Worm (Caenorhabditis elegans) whole organism, L3 larva: ENCODE results near the gene stc-1.
A peak's percentile ranks its signal among the peaks of the same experiment; 100 is the strongest.

ENCODE experiments used
- R02D3.7 ChIP-seq: fragments of 150-350 bp; optimal IDR thresholded peaks from 2 replicates; lab custom pipeline; 2014; ENCODE audit warnings: missing biosample characterization, missing genetic modification characterization
- ZK546.5 ChIP-seq: sonication (generic microtip); optimal IDR thresholded peaks from 2 replicates; lab custom pipeline; 2017; ENCODE audit warnings: missing biosample characterization, missing genetic modification characterization
- ama-1 ChIP-seq: fragments of 150-350 bp; optimal IDR thresholded peaks from 2 replicates; lab custom pipeline; 2018
- ceh-16 ChIP-seq: sonication (generic microtip); optimal IDR thresholded peaks from 2 replicates; lab custom pipeline; 2017; ENCODE audit warnings: missing biosample characterization, missing genetic modification characterization
- ceh-28 ChIP-seq: fragments of 150-350 bp; optimal IDR thresholded peaks from 2 replicates; lab custom pipeline; 2014; ENCODE audit warnings: missing biosample characterization, missing genetic modification reagents, missing genetic modification characterization
- ceh-82 ChIP-seq: fragments of 150-350 bp; optimal IDR thresholded peaks from 2 replicates; lab custom pipeline; 2014; ENCODE audit warnings: missing biosample characterization, missing genetic modification characterization
- ceh-9 ChIP-seq: sonication (generic microtip); optimal IDR thresholded peaks from 2 replicates; lab custom pipeline; 2018; ENCODE audit warnings: missing biosample characterization, missing genetic modification characterization
- daf-12 ChIP-seq: fragments of 150-350 bp; optimal IDR thresholded peaks from 2 replicates; lab custom pipeline; 2014; ENCODE audit warnings: missing biosample characterization, missing genetic modification reagents, missing genetic modification characterization
- egl-27 ChIP-seq: sonication (generic microtip); optimal IDR thresholded peaks from 4 replicates; lab custom pipeline; 2017; ENCODE audit warnings: missing biosample characterization, missing genetic modification reagents, missing genetic modification characterization
- egl-5 ChIP-seq: fragments of 150-350 bp; optimal IDR thresholded peaks from 2 replicates; lab custom pipeline; 2017; ENCODE audit warnings: missing biosample characterization, missing genetic modification reagents, missing genetic modification characterization, inconsistent platforms
- elt-1 ChIP-seq: fragments of 150-350 bp; optimal IDR thresholded peaks from 2 replicates; lab custom pipeline; 2014; ENCODE audit warnings: missing biosample characterization, missing genetic modification characterization
- elt-2 ChIP-seq: sonication (generic microtip); optimal IDR thresholded peaks from 2 replicates; lab custom pipeline; 2016; ENCODE audit warnings: missing genetic modification reagents, mild to moderate bottlenecking, missing genetic modification characterization, missing compliant biosample characterization
- fkh-10 ChIP-seq: sonication (generic microtip); optimal IDR thresholded peaks from 2 replicates; lab custom pipeline; 2017; ENCODE audit warnings: missing biosample characterization, missing genetic modification reagents, missing genetic modification characterization
- fkh-2 ChIP-seq: fragments of 150-350 bp; optimal IDR thresholded peaks from 2 replicates; lab custom pipeline; 2014; ENCODE audit warnings: missing biosample characterization, missing genetic modification reagents, missing genetic modification characterization
- fos-1 ChIP-seq: fragments of 150-350 bp; optimal IDR thresholded peaks from 2 replicates; lab custom pipeline; 2014; ENCODE audit warnings: missing biosample characterization, missing genetic modification characterization
- hmg-11 ChIP-seq: sonication (generic microtip); optimal IDR thresholded peaks from 2 replicates; lab custom pipeline; 2016; ENCODE audit warnings: missing genetic modification characterization, missing compliant biosample characterization
- jun-1 ChIP-seq: fragments of 150-350 bp; optimal IDR thresholded peaks from 2 replicates; lab custom pipeline; 2014; ENCODE audit warnings: missing biosample characterization, missing genetic modification reagents, missing genetic modification characterization
- lin-15B ChIP-seq: fragments of 150-350 bp; optimal IDR thresholded peaks from 2 replicates; lab custom pipeline; 2014; ENCODE audit warnings: missing biosample characterization, missing genetic modification characterization
- lin-39 ChIP-seq: fragments of 150-350 bp; optimal IDR thresholded peaks from 2 replicates; lab custom pipeline; 2018; ENCODE audit warnings: missing biosample characterization, missing genetic modification reagents, missing genetic modification characterization
- lsy-12 ChIP-seq: sonication (generic microtip); optimal IDR thresholded peaks from 2 replicates; lab custom pipeline; 2016; ENCODE audit warnings: mild to moderate bottlenecking, missing genetic modification characterization, missing compliant biosample characterization
- mml-1 ChIP-seq: fragments of 150-350 bp; sonication (generic microtip); optimal IDR thresholded peaks from 3 replicates; lab custom pipeline; 2014; ENCODE audit warnings: missing biosample characterization, missing genetic modification characterization
- nfya-1 ChIP-seq: sonication (generic microtip); optimal IDR thresholded peaks from 2 replicates; lab custom pipeline; 2017; ENCODE audit warnings: missing genetic modification characterization, mild to moderate bottlenecking, missing compliant biosample characterization, antibody characterized with exemption, moderate library complexity; ENCODE audit not compliant: insufficient read depth
- nhr-11 ChIP-seq: fragments of 150-350 bp; optimal IDR thresholded peaks from 2 replicates; lab custom pipeline; 2014; ENCODE audit warnings: missing biosample characterization, missing genetic modification characterization
- nhr-12 ChIP-seq: fragments of 150-350 bp; optimal IDR thresholded peaks from 2 replicates; lab custom pipeline; 2014; ENCODE audit warnings: missing biosample characterization, missing genetic modification characterization
- nhr-23 ChIP-seq: fragments of 150-350 bp; optimal IDR thresholded peaks from 2 replicates; lab custom pipeline; 2014; ENCODE audit warnings: missing biosample characterization, missing genetic modification reagents, missing genetic modification characterization
- nhr-237 ChIP-seq: fragments of 150-350 bp; optimal IDR thresholded peaks from 2 replicates; lab custom pipeline; 2014; ENCODE audit warnings: missing biosample characterization, missing genetic modification characterization
- nhr-25 ChIP-seq: sonication (generic microtip); optimal IDR thresholded peaks from 2 replicates; lab custom pipeline; 2017; ENCODE audit warnings: missing biosample characterization, missing genetic modification characterization
- nhr-28 ChIP-seq: fragments of 150-350 bp; optimal IDR thresholded peaks from 2 replicates; lab custom pipeline; 2014; ENCODE audit warnings: missing biosample characterization, missing genetic modification characterization
- nhr-43 ChIP-seq: sonication (generic microtip); optimal IDR thresholded peaks from 2 replicates; lab custom pipeline; 2016; ENCODE audit warnings: mild to moderate bottlenecking, missing genetic modification characterization, missing compliant biosample characterization; ENCODE audit not compliant: poor library complexity, severe bottlenecking
- nhr-67 ChIP-seq: fragments of 150-350 bp; optimal IDR thresholded peaks from 2 replicates; lab custom pipeline; 2014; ENCODE audit warnings: missing biosample characterization, missing genetic modification characterization
- nhr-77 ChIP-seq: fragments of 150-350 bp; optimal IDR thresholded peaks from 2 replicates; lab custom pipeline; 2014; ENCODE audit warnings: missing biosample characterization, missing genetic modification characterization
- pha-4 ChIP-seq: fragments of 150-350 bp; optimal IDR thresholded peaks from 2 replicates; lab custom pipeline; 2014; ENCODE audit warnings: missing biosample characterization, missing genetic modification reagents, missing genetic modification characterization
- pqm-1 ChIP-seq: fragments of 150-350 bp; optimal IDR thresholded peaks from 2 replicates; lab custom pipeline; 2017; ENCODE audit warnings: missing biosample characterization, missing genetic modification characterization, inconsistent platforms
- skn-1 ChIP-seq: fragments of 150-350 bp; optimal IDR thresholded peaks from 2 replicates; lab custom pipeline; 2014; ENCODE audit warnings: missing biosample characterization, missing genetic modification characterization
- tbx-2 ChIP-seq: sonication (generic microtip); optimal IDR thresholded peaks from 2 replicates; lab custom pipeline; 2016; ENCODE audit warnings: mild to moderate bottlenecking, missing genetic modification characterization, missing compliant biosample characterization
- unc-39 ChIP-seq: sonication (generic microtip); optimal IDR thresholded peaks from 4 replicates; lab custom pipeline; 2017; ENCODE audit warnings: missing biosample characterization, missing genetic modification characterization
- zag-1 ChIP-seq: fragments of 150-350 bp; optimal IDR thresholded peaks from 2 replicates; lab custom pipeline; 2014; ENCODE audit warnings: missing biosample characterization, missing genetic modification characterization
- ztf-11 ChIP-seq: fragments of 150-350 bp; optimal IDR thresholded peaks from 2 replicates; lab custom pipeline; 2014; ENCODE audit warnings: missing biosample characterization, missing genetic modification characterization

The stc-1 gene

ce11 chrII:8569038-8569977, 3.4 kb upstream of the stc-1 start, which contains the start of the genes col-38 and rpl-5 (continued):
- peak; percentile 66 for TF ChIP-seq nhr-43
- TF ChIP-seq elt-1 (tag; lab: Kevin White, UChicago) = peak; percentile 23
- no peak for TF ChIP-seq nhr-28
- no peak for TF ChIP-seq mml-1 (tag; lab: Kevin White, UChicago)
- TF ChIP-seq unc-39 = no peak
- peak; percentile 93 for TF ChIP-seq lin-39 (tag; lab: Kevin White, UChicago)
- TF ChIP-seq fkh-2 (tag; lab: Kevin White, UChicago) = no peak
- no peak for TF ChIP-seq nhr-12 (tag; lab: Kevin White, UChicago)
- TF ChIP-seq R02D3.7 (tag; lab: Kevin White, UChicago) = peak; percentile 73
- no peak for TF ChIP-seq nhr-77
- peak; percentile 87 for TF ChIP-seq egl-5 (tag; lab: Kevin White, UChicago)
- no peak for TF ChIP-seq egl-27 (tag; lab: Kevin White, UChicago)
- TF ChIP-seq, all 47 proteins: peak for 25

- TF ChIP-seq lin-15B (tag; lab: Kevin White, UChicago) (no peak), tbx-2 (tag; lab: Kevin White, UChicago) (no peak), fos-1 (tag; lab: Kevin White, UChicago) (no peak), ztf-11 (tag; lab: Kevin White, UChicago) (no peak), ceh-82 (tag; lab: Kevin White, UChicago) (no peak), nhr-77 (no peak), daf-12 (tag; lab: Kevin White, UChicago) (no peak)
- TF ChIP-seq, all 47 proteins: peak for 0
Measured at ce11 chrII:8568234-8568969, 2.5 kb upstream of the stc-1 start.

ce11 chrII:8566806-8567266, 897 bp upstream of the stc-1 start, which contains the start of gene F54C9.3:
TSS of gene F54C9.3 (minus strand) at chrII:8566856.
- TF ChIP-seq elt-2 (tag; lab: Kevin White, UChicago) (peak; percentile 95), pqm-1 (tag; lab: Kevin White, UChicago) (peak; percentile 98), jun-1 (tag; lab: Kevin White, UChicago) (peak; percentile 55), nhr-28 (no peak), nfya-1 (tag; lab: Kevin White, UChicago) (no peak), pha-4 (tag; lab: Kevin White, UChicago) (peak; percentile 80)

ce11 chrII:8562002-8562401, 3.9 kb downstream of the stc-1 start, which contains the start of gene F54C9.14:
TSS of gene F54C9.14 (plus strand) at chrII:8562302.
- TF ChIP-seq unc-39 = no peak
- TF ChIP-seq skn-1 (tag; lab: Kevin White, UChicago) = no peak
- no peak for TF ChIP-seq lsy-12 (tag; lab: Kevin White, UChicago)
- TF ChIP-seq elt-1 (tag; lab: Kevin White, UChicago) = no peak
- TF ChIP-seq ceh-16 (tag; lab: Kevin White, UChicago) = no peak
- TF ChIP-seq daf-12 (tag; lab: Kevin White, UChicago) = no peak
- TF ChIP-seq zag-1 = no peak
- no peak for TF ChIP-seq lin-15B (tag; lab: Kevin White, UChicago)
- TF ChIP-seq hmg-11 (tag; lab: Kevin White, UChicago) = no peak
- TF ChIP-seq nhr-67 (tag; lab: Kevin White, UChicago) = no peak

ce11 chrII:8561227-8561626, 4.7 kb downstream of the stc-1 start, which contains the start of gene iff-2:
TSS of gene iff-2 (minus strand) at chrII:8561367.
- TF ChIP-seq hmg-11 (tag; lab: Kevin White, UChicago) = peak; percentile 97
- TF ChIP-seq daf-12 (tag; lab: Kevin White, UChicago) = no peak
- TF ChIP-seq ZK546.5 (tag; lab: Kevin White, UChicago) = peak; percentile 83
- peak; percentile 67 for TF ChIP-seq fkh-2 (tag; lab: Kevin White, UChicago)
- TF ChIP-seq ceh-82 (tag; lab: Kevin White, UChicago) = peak; percentile 93
- peak; percentile 100 for TF ChIP-seq nhr-25 (tag; lab: Kevin White, UChicago)
- TF ChIP-seq elt-1 (tag; lab: Kevin White, UChicago) = peak; percentile 92
- peak; percentile 94 for TF ChIP-seq tbx-2 (tag; lab: Kevin White, UChicago)
- TF ChIP-seq unc-39 = peak; percentile 52
- TF ChIP-seq nhr-43 = peak; percentile 98
- TF ChIP-seq lsy-12 (tag; lab: Kevin White, UChicago) = peak; percentile 99
- peak; percentile 97 for TF ChIP-seq egl-27 (tag; lab: Kevin White, UChicago)
- peak; percentile 22 for TF ChIP-seq ztf-11 (tag; lab: Kevin White, UChicago)
- TF ChIP-seq lin-39 (tag; lab: Kevin White, UChicago) = peak; percentile 100
- peak; percentile 94 for TF ChIP-seq ceh-28 (tag; lab: Kevin White, UChicago)
- TF ChIP-seq ceh-9 (tag; lab: Kevin White, UChicago) = no peak
- peak; percentile 95 for TF ChIP-seq ama-1 (lab: Kevin White, UChicago)
- TF ChIP-seq R02D3.7 (tag; lab: Kevin White, UChicago) = peak; percentile 94
- peak; percentile 100 for TF ChIP-seq nhr-23
- TF ChIP-seq nhr-237 (tag; lab: Kevin White, UChicago) = no peak
- TF ChIP-seq elt-2 (tag; lab: Kevin White, UChicago) = peak; percentile 97
- peak; percentile 99 for TF ChIP-seq jun-1 (tag; lab: Kevin White, UChicago)
- TF ChIP-seq nhr-12 (tag; lab: Kevin White, UChicago) = no peak
- peak; percentile 99 for TF ChIP-seq nhr-11 (tag; lab: Kevin White, UChicago)
- TF ChIP-seq nfya-1 (tag; lab: Kevin White, UChicago) = peak; percentile 99
- no peak for TF ChIP-seq mml-1 (tag; lab: Kevin White, UChicago)
- peak; percentile 99 for TF ChIP-seq fkh-10 (GFP tag; lab: Kevin White, UChicago)
